Worm (Caenorhabditis elegans) whole organism, early embryonic: ENCODE data around the gene lgc-13.

Experiments used
- B0310.2 ChIP-seq: sonication (generic microtip); optimal IDR thresholded peaks from 2 replicates; lab custom pipeline; 2016; ENCODE audit warnings: mild to moderate bottlenecking, missing genetic modification characterization, missing compliant biosample characterization
- F13C5.2 ChIP-seq: sonication (generic microtip); optimal IDR thresholded peaks from 2 replicates; lab custom pipeline; 2017; ENCODE audit warnings: mild to moderate bottlenecking, missing genetic modification characterization, inconsistent platforms, missing compliant biosample characterization
- aly-1 ChIP-seq: sonication (generic microtip); optimal IDR thresholded peaks from 2 replicates; lab custom pipeline; 2016; ENCODE audit warnings: missing genetic modification characterization, missing compliant biosample characterization
- ama-1 ChIP-seq: fragments of 150-350 bp; optimal IDR thresholded peaks from 2 replicates; lab custom pipeline; 2014
- ceh-13 ChIP-seq: fragments of 200-800 bp; sonication (Bioruptor generic); optimal IDR thresholded peaks from 2 replicates; lab custom pipeline; 2018; ENCODE audit warnings: mild to moderate bottlenecking, missing genetic modification characterization, missing compliant biosample characterization
- ceh-36 ChIP-seq: sonication (generic microtip); optimal IDR thresholded peaks from 2 replicates; lab custom pipeline; 2016; ENCODE audit warnings: missing genetic modification characterization, inconsistent platforms, missing compliant biosample characterization
- ets-7 ChIP-seq: sonication (generic microtip); optimal IDR thresholded peaks from 2 replicates; lab custom pipeline; 2016; ENCODE audit warnings: missing genotype, missing genetic modification characterization, missing compliant biosample characterization
- flt-1 ChIP-seq: fragments of 200-800 bp; sonication (Bioruptor generic); IDR thresholded peaks from 2 replicates; pipeline ENCODE4 v1.3.6; 2022; ENCODE audit warnings: missing genetic modification characterization, missing compliant biosample characterization
- hmbx-1 ChIP-seq: sonication (generic microtip); optimal IDR thresholded peaks from 2 replicates; lab custom pipeline; 2016; ENCODE audit warnings: mild to moderate bottlenecking, missing genetic modification characterization, missing compliant biosample characterization
- hmg-4 ChIP-seq: fragments of 200-800 bp; sonication (Bioruptor generic); optimal IDR thresholded peaks from 2 replicates; lab custom pipeline; 2018; ENCODE audit warnings: mild to moderate bottlenecking, missing genetic modification characterization, missing compliant biosample characterization
- hnd-1 ChIP-seq: sonication (generic microtip); optimal IDR thresholded peaks from 2 replicates; lab custom pipeline; 2016; ENCODE audit warnings: missing genetic modification characterization, missing compliant biosample characterization
- pes-1 ChIP-seq: fragments of 200-800 bp; sonication (Bioruptor generic); IDR thresholded peaks from 2 replicates; pipeline ENCODE4 v1.3.6; 2022; ENCODE audit warnings: missing genetic modification reagents, missing genetic modification characterization, missing compliant biosample characterization
- scrt-1 ChIP-seq: fragments of 200-800 bp; sonication (Bioruptor generic); IDR thresholded peaks from 2 replicates; pipeline ENCODE4 v1.3.6; 2022; ENCODE audit warnings: missing genetic modification characterization, missing compliant biosample characterization
- sea-1 ChIP-seq: fragments of 200-800 bp; sonication (Bioruptor generic); conservative IDR thresholded peaks from 2 replicates; pipeline ENCODE4 v1.3.6; 2022; ENCODE audit warnings: missing genetic modification characterization, missing compliant biosample characterization
- tbx-11 ChIP-seq: fragments of 200-800 bp; sonication (Bioruptor generic); IDR thresholded peaks from 2 replicates; pipeline ENCODE4 v1.3.6; 2022; ENCODE audit warnings: missing genetic modification characterization, missing compliant biosample characterization
- tbx-37 ChIP-seq: fragments of 200-800 bp; sonication (Bioruptor generic); conservative IDR thresholded peaks from 2 replicates; pipeline ENCODE4 v1.3.6; 2022; ENCODE audit warnings: missing genetic modification reagents, missing genetic modification characterization, missing compliant biosample characterization
- tra-4 ChIP-seq: sonication (generic microtip); optimal IDR thresholded peaks from 2 replicates; lab custom pipeline; 2017; ENCODE audit warnings: missing genetic modification characterization, missing compliant biosample characterization

lgc-13 gene

DNA sequence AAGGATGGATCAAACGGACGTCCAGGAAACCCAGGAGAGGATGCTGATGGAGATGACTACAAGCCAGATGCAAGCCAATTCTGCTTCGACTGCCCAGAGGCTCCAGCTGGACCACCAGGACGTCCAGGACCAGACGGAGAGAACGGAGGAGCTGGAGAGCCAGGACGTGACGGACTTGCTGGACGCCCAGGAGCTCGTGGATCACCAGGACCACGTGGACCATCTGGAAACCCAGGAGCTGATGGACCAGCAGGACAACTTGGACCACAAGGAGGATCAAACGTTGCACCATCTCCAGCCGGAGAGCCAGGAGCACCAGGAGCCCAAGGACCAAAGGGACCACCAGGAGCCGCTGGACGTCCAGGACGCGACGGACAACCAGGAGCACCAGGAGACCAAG is 3.5 kb upstream of the lgc-13 start:
- no peak for TF ChIP-seq hnd-1
- no peak for TF ChIP-seq ceh-36 (tag; lab: Kevin White, UChicago)
- no peak for TF ChIP-seq ceh-13
- no peak for TF ChIP-seq tra-4 (tag; lab: Kevin White, UChicago)
- no peak for TF ChIP-seq ama-1 (lab: Kevin White, UChicago)

DNA sequence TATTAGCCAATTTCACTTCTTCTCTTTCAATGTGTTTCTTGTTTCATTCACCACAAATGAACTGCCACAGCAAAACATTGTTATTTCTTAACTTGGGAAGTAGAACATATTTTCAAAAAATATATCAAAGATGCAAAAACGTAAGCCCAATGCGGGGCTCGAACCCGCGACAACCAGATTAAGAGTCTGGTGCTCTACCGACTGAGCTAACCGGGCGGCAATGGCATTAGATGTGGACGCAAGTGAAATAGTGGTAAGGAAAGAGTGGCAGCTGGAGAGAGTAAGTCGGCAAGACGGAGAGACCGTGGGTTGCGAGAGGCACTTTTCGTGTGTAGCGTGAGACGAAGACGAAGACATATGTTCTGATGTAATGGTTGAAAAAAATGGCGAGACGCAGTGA is 3.0 kb upstream of the lgc-13 start:
- TF ChIP-seq tra-4 (tag; lab: Kevin White, UChicago): peak; percentile 86
- TF ChIP-seq scrt-1: peak; percentile 99
- TF ChIP-seq flt-1 (GFP tag; lab: Robert Waterston, UW): peak; percentile 99
- peak; percentile 97 for TF ChIP-seq ceh-13
- TF ChIP-seq tbx-11: peak; percentile 99
- TF ChIP-seq ets-7 (tag; lab: Kevin White, UChicago): peak; percentile 94
- TF ChIP-seq hnd-1: peak; percentile 93
- TF ChIP-seq F13C5.2: peak; percentile 99
- no peak for TF ChIP-seq hmg-4 (GFP tag; lab: Kevin White, UChicago)
- TF ChIP-seq ceh-36 (tag; lab: Kevin White, UChicago): peak; percentile 98
- peak; percentile 99 for TF ChIP-seq tbx-37 (GFP tag; lab: Robert Waterston, UW)
- TF ChIP-seq sea-1 (GFP tag; lab: Robert Waterston, UW): peak; percentile 97
- TF ChIP-seq hmbx-1: peak; percentile 88
- peak; percentile 97 for TF ChIP-seq aly-1 (tag; lab: Kevin White, UChicago)
- no peak for TF ChIP-seq ama-1 (lab: Kevin White, UChicago)
- peak; percentile 95 for TF ChIP-seq B0310.2 (tag; lab: Kevin White, UChicago)
- peak; percentile 99 for TF ChIP-seq pes-1 (GFP tag; lab: Robert Waterston, UW)

DNA sequence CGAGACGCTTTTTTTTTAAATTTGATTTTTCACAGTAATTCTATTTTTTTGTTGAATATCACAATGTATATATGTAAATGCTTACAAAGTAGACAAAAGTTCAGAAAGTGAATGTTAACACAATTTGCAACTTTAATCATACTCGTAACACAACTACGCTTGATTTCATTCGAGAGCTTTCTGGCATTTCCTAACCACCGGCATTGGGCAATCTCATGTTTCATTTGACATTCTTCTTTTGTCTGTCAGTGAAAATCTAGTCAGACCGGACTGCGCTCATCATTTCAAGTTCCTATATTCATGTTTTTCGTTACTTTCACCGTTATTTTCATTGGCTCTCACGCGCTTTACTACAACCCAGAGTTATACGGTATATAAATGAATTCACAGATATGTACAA is 2.2 kb downstream of the lgc-13 start, which contains the start of gene lgc-14:
Gene lgc-14 (plus strand): TSS at position 301 of the 400 bp plus-strand sequence.
- TF ChIP-seq B0310.2 (tag; lab: Kevin White, UChicago): no peak
- TF ChIP-seq ceh-36 (tag; lab: Kevin White, UChicago): no peak
- no peak for TF ChIP-seq scrt-1
- TF ChIP-seq flt-1 (GFP tag; lab: Robert Waterston, UW): no peak
- no peak for TF ChIP-seq tbx-37 (GFP tag; lab: Robert Waterston, UW)
- TF ChIP-seq tra-4 (tag; lab: Kevin White, UChicago): no peak

DNA sequence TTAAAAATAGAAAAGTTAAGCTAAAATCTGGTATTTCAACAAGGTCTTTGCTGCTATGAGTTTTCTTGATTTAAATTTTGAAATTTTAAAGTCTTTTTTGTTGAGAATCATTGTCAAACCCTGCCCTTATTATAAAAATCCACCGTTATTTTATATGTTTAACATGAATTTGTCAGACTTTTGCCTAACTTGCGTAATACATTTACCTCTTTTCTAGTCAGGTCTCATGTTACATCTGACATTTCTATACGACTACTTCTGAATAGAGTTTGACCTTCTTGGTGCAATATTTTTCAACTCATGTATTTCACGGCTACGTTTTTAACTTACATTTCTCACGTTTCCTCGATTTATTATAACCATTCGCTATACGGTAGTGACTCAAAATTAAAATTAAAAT is 5.1 kb downstream of the lgc-13 start, which contains the start of gene lgc-15:
Gene lgc-15 (plus strand): TSS at position 301 of the 400 bp plus-strand sequence.
- TF ChIP-seq sea-1 (GFP tag; lab: Robert Waterston, UW) (no peak), tra-4 (tag; lab: Kevin White, UChicago) (no peak), ceh-36 (tag; lab: Kevin White, UChicago) (no peak), flt-1 (GFP tag; lab: Robert Waterston, UW) (no peak), ets-7 (tag; lab: Kevin White, UChicago) (no peak), hnd-1 (no peak), tbx-37 (GFP tag; lab: Robert Waterston, UW) (no peak)

DNA sequence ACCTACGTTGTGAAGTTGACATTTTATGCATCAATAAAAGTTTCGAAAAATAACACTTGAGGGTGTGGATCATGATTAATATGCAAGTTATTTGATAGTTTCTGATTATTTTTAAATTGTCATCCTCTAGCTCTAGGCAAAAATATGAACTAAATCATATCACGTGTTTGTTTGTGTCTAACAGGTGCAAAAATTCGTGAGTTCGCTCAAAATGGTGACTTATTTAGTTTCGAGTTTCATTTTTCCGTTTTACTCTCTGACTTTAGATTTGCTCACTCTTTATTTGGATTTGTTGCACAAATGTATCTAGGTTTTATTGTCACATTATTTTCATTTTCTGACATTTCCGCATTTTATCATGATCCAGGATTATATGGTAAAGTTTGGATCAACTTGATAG is 9.4 kb downstream of the lgc-13 start, which contains the start of gene lgc-16:
Gene lgc-16 (plus strand): TSS at position 301 of the 400 bp plus-strand sequence.
- no peak for TF ChIP-seq B0310.2 (tag; lab: Kevin White, UChicago)
- TF ChIP-seq scrt-1: no peak
- no peak for TF ChIP-seq tbx-11
- no peak for TF ChIP-seq aly-1 (tag; lab: Kevin White, UChicago)
- TF ChIP-seq tra-4 (tag; lab: Kevin White, UChicago): no peak
- no peak for TF ChIP-seq sea-1 (GFP tag; lab: Robert Waterston, UW)
- TF ChIP-seq ceh-36 (tag; lab: Kevin White, UChicago): no peak
- TF ChIP-seq flt-1 (GFP tag; lab: Robert Waterston, UW): no peak
- TF ChIP-seq hmbx-1: no peak
- no peak for TF ChIP-seq ets-7 (tag; lab: Kevin White, UChicago)
- TF ChIP-seq F13C5.2: no peak
- no peak for TF ChIP-seq hnd-1
- TF ChIP-seq ama-1 (lab: Kevin White, UChicago): no peak
- TF ChIP-seq pes-1 (GFP tag; lab: Robert Waterston, UW): no peak
- TF ChIP-seq tbx-37 (GFP tag; lab: Robert Waterston, UW): no peak

DNA sequence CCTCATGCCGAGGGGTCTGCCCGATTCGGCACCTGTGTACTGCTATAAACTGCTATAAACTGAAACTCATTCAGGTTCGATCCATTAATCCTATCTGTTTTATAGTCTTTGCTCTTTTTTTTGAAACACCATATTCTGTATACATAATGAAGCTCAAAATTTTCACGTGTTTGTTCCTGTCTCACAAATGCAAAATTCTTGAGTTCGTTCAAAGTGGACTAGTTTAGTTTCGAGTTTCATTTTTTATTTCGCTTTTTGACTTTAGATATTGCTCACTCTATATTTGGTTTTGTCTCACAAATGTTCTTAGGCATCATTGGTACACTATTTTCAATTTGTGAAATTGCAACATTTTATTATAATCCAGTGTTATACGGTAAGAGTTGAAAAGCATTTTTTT is 12.3 kb downstream of the lgc-13 start, which contains the start of gene lgc-17:
Gene lgc-17 (plus strand): TSS at position 301 of the 400 bp plus-strand sequence.
- TF ChIP-seq tbx-37 (GFP tag; lab: Robert Waterston, UW) (no peak), ceh-13 (no peak), hnd-1 (no peak), F13C5.2 (no peak), scrt-1 (no peak), ceh-36 (tag; lab: Kevin White, UChicago) (no peak), sea-1 (GFP tag; lab: Robert Waterston, UW) (no peak), aly-1 (tag; lab: Kevin White, UChicago) (no peak), B0310.2 (tag; lab: Kevin White, UChicago) (no peak), ama-1 (lab: Kevin White, UChicago) (no peak), hmg-4 (GFP tag; lab: Kevin White, UChicago) (no peak), tbx-11 (no peak), pes-1 (GFP tag; lab: Robert Waterston, UW) (no peak), flt-1 (GFP tag; lab: Robert Waterston, UW) (no peak), tra-4 (tag; lab: Kevin White, UChicago) (no peak)

DNA sequence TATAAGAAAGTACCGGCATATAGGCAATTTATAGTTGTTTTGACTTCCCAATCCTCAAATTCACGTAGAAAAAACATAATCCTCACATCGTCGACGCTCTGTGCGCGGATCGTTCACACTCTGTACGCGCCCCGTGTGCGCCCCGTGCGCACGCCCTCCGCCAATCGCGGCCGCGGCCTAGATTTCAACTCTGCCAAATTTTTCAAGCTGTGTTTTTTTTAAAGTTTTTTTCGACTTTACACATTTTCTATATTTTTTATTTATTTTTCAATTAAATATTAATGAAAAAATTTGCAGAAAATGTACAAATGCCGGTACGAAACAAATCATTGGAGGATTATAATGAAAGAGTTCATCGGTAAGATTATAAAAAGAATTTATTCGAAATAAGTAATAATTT is 14.2 kb downstream of the lgc-13 start, which contains the start of gene T01H10.11:
Gene T01H10.11 (plus strand): TSS at position 301 of the 400 bp plus-strand sequence.
- TF ChIP-seq hmg-4 (GFP tag; lab: Kevin White, UChicago): no peak

DNA sequence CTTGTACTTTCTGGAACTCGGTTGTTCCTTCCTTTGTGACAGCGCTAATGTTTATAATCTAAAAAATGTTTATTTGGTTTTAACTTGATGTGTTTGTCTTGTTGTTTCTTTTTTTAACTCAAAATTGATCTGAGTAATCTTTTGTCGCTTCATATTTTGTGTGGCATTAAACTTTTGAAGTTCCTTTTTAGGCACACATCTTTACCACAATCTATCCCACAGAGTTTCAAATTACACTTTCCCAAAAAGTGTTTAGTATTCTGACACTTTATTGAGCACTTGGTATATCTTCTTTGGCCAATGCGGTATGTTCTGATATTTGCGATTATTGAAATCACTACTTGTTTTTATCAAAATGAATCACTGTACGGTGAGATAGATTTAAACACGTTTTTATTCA is 16.3 kb downstream of the lgc-13 start, which contains the start of gene lgc-18:
Gene lgc-18 (plus strand): TSS at position 301 of the 400 bp plus-strand sequence.
- TF ChIP-seq tbx-37 (GFP tag; lab: Robert Waterston, UW) (no peak), hmbx-1 (no peak), pes-1 (GFP tag; lab: Robert Waterston, UW) (no peak), tra-4 (tag; lab: Kevin White, UChicago) (no peak), hmg-4 (GFP tag; lab: Kevin White, UChicago) (no peak), ets-7 (tag; lab: Kevin White, UChicago) (no peak), hnd-1 (no peak), F13C5.2 (no peak), ceh-36 (tag; lab: Kevin White, UChicago) (no peak), sea-1 (GFP tag; lab: Robert Waterston, UW) (no peak), ama-1 (lab: Kevin White, UChicago) (no peak), scrt-1 (no peak), tbx-11 (no peak), flt-1 (GFP tag; lab: Robert Waterston, UW) (no peak)
